Fruit fly (Drosophila melanogaster) whole organism, embryonic: ENCODE results near the gene Btnd.

ENCODE experiments used
- Awh ChIP-seq: fragments of 200-800 bp; sonication (Bioruptor generic); IDR thresholded peaks from 2 replicates; pipeline ENCODE4, ENCODE4 v1.3.6; 2022; ENCODE audit warnings: missing biosample characterization, missing genetic modification characterization
- CG10147 ChIP-seq: fragments of 200-800 bp; sonication (Bioruptor generic); optimal IDR thresholded peaks from 2 replicates; lab custom pipeline; 2019; ENCODE audit warnings: missing biosample characterization, mild to moderate bottlenecking, missing genetic modification characterization, moderate library complexity
- CG10274 ChIP-seq: fragments of 200-800 bp; sonication (Bioruptor generic); optimal IDR thresholded peaks from 3 replicates; lab custom pipeline; 2017; ENCODE audit warnings: missing biosample characterization, mild to moderate bottlenecking, missing genetic modification characterization
- CG10543 ChIP-seq: fragments of 200-800 bp; sonication (Bioruptor generic); optimal IDR thresholded peaks from 3 replicates; lab custom pipeline; 2017; ENCODE audit warnings: missing biosample characterization, mild to moderate bottlenecking, missing genetic modification characterization, moderate library complexity
- CG10565 ChIP-seq: fragments of 200-800 bp; sonication (Bioruptor generic); optimal IDR thresholded peaks from 3 replicates; lab custom pipeline; 2016; ENCODE audit warnings: missing biosample characterization, mild to moderate bottlenecking, missing genetic modification characterization
- CG12942 ChIP-seq: fragments of 200-800 bp; sonication (Bioruptor generic); optimal IDR thresholded peaks from 3 replicates; lab custom pipeline; 2016; ENCODE audit warnings: missing biosample characterization, missing genetic modification characterization
- CG13296 ChIP-seq: fragments of 200-800 bp; sonication (Bioruptor generic); optimal IDR thresholded peaks from 3 replicates; lab custom pipeline; 2018; ENCODE audit warnings: missing biosample characterization, mild to moderate bottlenecking, missing genetic modification characterization
- CG14667 ChIP-seq: fragments of 200-800 bp; sonication (Bioruptor generic); IDR thresholded peaks from 2 replicates; pipeline ENCODE4 v1.3.6; 2022; ENCODE audit warnings: missing biosample characterization, missing genetic modification characterization
- CG15479 ChIP-seq: fragments of 200-800 bp; sonication (Bioruptor generic); optimal IDR thresholded peaks from 3 replicates; lab custom pipeline; 2019; ENCODE audit warnings: missing biosample characterization, mild to moderate bottlenecking, missing genetic modification characterization, moderate library complexity
- CG1602 ChIP-seq: fragments of 200-800 bp; sonication (Bioruptor generic); optimal IDR thresholded peaks from 3 replicates; lab custom pipeline; 2016; ENCODE audit warnings: missing biosample characterization, missing genetic modification characterization
- CG1603 ChIP-seq: fragments of 200-800 bp; sonication (Bioruptor generic); optimal IDR thresholded peaks from 2 replicates; lab custom pipeline; 2019; ENCODE audit warnings: missing biosample characterization, mild to moderate bottlenecking, missing genetic modification characterization, moderate library complexity
- CG17328 ChIP-seq: fragments of 200-800 bp; sonication (Bioruptor generic); IDR thresholded peaks from 2 replicates; pipeline ENCODE4 v1.3.6; 2022; ENCODE audit warnings: missing biosample characterization, missing genetic modification characterization
- CG17361 ChIP-seq: fragments of 200-800 bp; sonication (Bioruptor generic); IDR thresholded peaks from 3 replicates; pipeline ENCODE4 v1.3.6; 2022; ENCODE audit warnings: missing biosample characterization, missing genetic modification characterization
- CG18599 ChIP-seq: fragments of 200-800 bp; sonication (Bioruptor generic); optimal IDR thresholded peaks from 3 replicates; lab custom pipeline; 2017; ENCODE audit warnings: missing biosample characterization, missing genetic modification characterization, mild to moderate bottlenecking, moderate library complexity, missing genetic modification reagents
- CG2875 ChIP-seq: fragments of 200-800 bp; sonication (Bioruptor generic); optimal IDR thresholded peaks from 2 replicates; lab custom pipeline; 2017; ENCODE audit warnings: missing biosample characterization, mild to moderate bottlenecking, missing genetic modification characterization, missing genetic modification reagents
- CG30020 ChIP-seq: fragments of 200-800 bp; optimal IDR thresholded peaks from 2 replicates; lab custom pipeline; 2019; ENCODE audit warnings: missing biosample characterization, mild to moderate bottlenecking, missing genetic modification characterization, moderate library complexity
- CG31441 ChIP-seq: fragments of 200-800 bp; sonication (Bioruptor generic); IDR thresholded peaks from 2 replicates; pipeline ENCODE4 v1.3.6; 2022; ENCODE audit warnings: missing biosample characterization, missing genetic modification characterization
- CG3163 ChIP-seq: fragments of 200-800 bp; sonication (Bioruptor generic); optimal IDR thresholded peaks from 3 replicates; lab custom pipeline; 2016; ENCODE audit warnings: missing biosample characterization, missing genetic modification characterization
- CG32767 ChIP-seq: fragments of 200-800 bp; sonication (Bioruptor generic); IDR thresholded peaks from 2 replicates; pipeline ENCODE4 v1.3.6; 2022; ENCODE audit warnings: missing biosample characterization, missing genetic modification characterization
- CG3281 ChIP-seq: fragments of 200-800 bp; sonication (Bioruptor generic); optimal IDR thresholded peaks from 3 replicates; lab custom pipeline; 2017; ENCODE audit warnings: missing biosample characterization, mild to moderate bottlenecking, missing genetic modification characterization
- CG3726 ChIP-seq: fragments of 200-800 bp; sonication (Bioruptor generic); IDR thresholded peaks from 3 replicates; pipeline ENCODE4, ENCODE4 v1.3.6; 2022; ENCODE audit warnings: missing biosample characterization, missing genetic modification characterization
- CG42726 ChIP-seq: fragments of 200-800 bp; sonication (Bioruptor generic); IDR thresholded peaks from 2 replicates; pipeline ENCODE4 v1.3.6; 2022; ENCODE audit warnings: missing biosample characterization, missing genetic modification characterization; ENCODE audit not compliant: partially characterized antibody
- CG4328 ChIP-seq: fragments of 200-800 bp; sonication (Bioruptor generic); optimal IDR thresholded peaks from 3 replicates; lab custom pipeline; 2017; ENCODE audit warnings: missing biosample characterization, missing genetic modification reagents, missing genetic modification characterization
- CG6791 ChIP-seq: fragments of 200-800 bp; sonication (Bioruptor generic); IDR thresholded peaks from 3 replicates; pipeline ENCODE4 v1.3.6; 2022; ENCODE audit warnings: missing biosample characterization, missing genetic modification characterization; ENCODE audit not compliant: partially characterized antibody
- CG6813 ChIP-seq: fragments of 200-800 bp; sonication (Bioruptor generic); optimal IDR thresholded peaks from 2 replicates; lab custom pipeline; 2017; ENCODE audit warnings: missing biosample characterization, missing genetic modification characterization, mild to moderate bottlenecking, moderate library complexity, missing genetic modification reagents
- CG7372 ChIP-seq: fragments of 200-800 bp; sonication (Bioruptor generic); IDR thresholded peaks from 2 replicates; pipeline ENCODE4 v1.3.6; 2022; ENCODE audit warnings: missing biosample characterization, missing genetic modification characterization
- CG7745 ChIP-seq: fragments of 200-800 bp; sonication (Bioruptor generic); optimal IDR thresholded peaks from 2 replicates; lab custom pipeline; 2018; ENCODE audit warnings: missing biosample characterization, mild to moderate bottlenecking, missing genetic modification characterization, moderate library complexity
- CG8089 ChIP-seq: fragments of 200-800 bp; sonication (Bioruptor generic); optimal IDR thresholded peaks from 3 replicates; lab custom pipeline; 2016; ENCODE audit warnings: missing biosample characterization, missing genetic modification characterization
- CG9797 ChIP-seq: fragments of 200-800 bp; sonication (Bioruptor generic); optimal IDR thresholded peaks from 3 replicates; lab custom pipeline; 2018; ENCODE audit warnings: missing biosample characterization, mild to moderate bottlenecking, missing genetic modification characterization
- Dad ChIP-seq: fragments of 200-800 bp; sonication (Bioruptor generic); optimal IDR thresholded peaks from 3 replicates; lab custom pipeline; 2016; ENCODE audit warnings: missing biosample characterization, missing genetic modification characterization
- Dek ChIP-seq: fragments of 200-800 bp; sonication (Bioruptor generic); optimal IDR thresholded peaks from 3 replicates; lab custom pipeline; 2019; ENCODE audit warnings: missing biosample characterization, mild to moderate bottlenecking, missing genetic modification characterization, moderate library complexity
- Dfd ChIP-seq, 2 experiments: fragments of >200 bp; optimal IDR thresholded peaks; 2 replicates each; lab custom pipeline; 2017; ENCODE audit warnings: missing biosample characterization in 2 of 2, missing genetic modification characterization in 2 of 2
- Dref ChIP-seq: fragments of 200-800 bp; sonication (Bioruptor generic); IDR thresholded peaks from 2 replicates; pipeline ENCODE4 v1.3.6; 2022; ENCODE audit warnings: missing biosample characterization, missing genetic modification characterization
- Fer1 ChIP-seq: fragments of 200-800 bp; sonication (Bioruptor generic); optimal IDR thresholded peaks from 2 replicates; lab custom pipeline; 2017; ENCODE audit warnings: missing biosample characterization, mild to moderate bottlenecking, missing genetic modification characterization
- Hey ChIP-seq: fragments of 200-800 bp; sonication (Bioruptor generic); optimal IDR thresholded peaks from 3 replicates; lab custom pipeline; 2018; ENCODE audit warnings: missing biosample characterization, mild to moderate bottlenecking, missing genetic modification characterization
- Lhr ChIP-seq: fragments of 200-800 bp; sonication (Bioruptor generic); optimal IDR thresholded peaks from 3 replicates; lab custom pipeline; 2017; ENCODE audit warnings: mild to moderate bottlenecking, missing biosample characterization, missing genetic modification reagents, missing genetic modification characterization
- Sox102F ChIP-seq: fragments of 200-800 bp; sonication (Bioruptor generic); optimal IDR thresholded peaks from 2 replicates; lab custom pipeline; 2018; ENCODE audit warnings: missing biosample characterization, mild to moderate bottlenecking, missing genetic modification characterization, moderate library complexity
- Ssrp ChIP-seq: fragments of 200-800 bp; sonication (Bioruptor generic); optimal IDR thresholded peaks from 2 replicates; lab custom pipeline; 2018; ENCODE audit warnings: missing biosample characterization, mild to moderate bottlenecking, missing genetic modification characterization, moderate library complexity
- Taf1 ChIP-seq: fragments of 200-800 bp; sonication (Bioruptor generic); IDR thresholded peaks from 2 replicates; pipeline ENCODE4 v1.3.6; 2022; ENCODE audit warnings: missing biosample characterization, missing genetic modification characterization
- bowl ChIP-seq: fragments of 200-800 bp; sonication (Bioruptor generic); IDR thresholded peaks from 2 replicates; pipeline ENCODE4 v1.3.6; 2022; ENCODE audit warnings: missing biosample characterization, missing genetic modification characterization
- chn ChIP-seq: fragments of 200-800 bp; sonication (Bioruptor generic); optimal IDR thresholded peaks from 2 replicates; lab custom pipeline; 2016; ENCODE audit warnings: missing biosample characterization, missing genetic modification characterization
- corto ChIP-seq: fragments of 200-800 bp; sonication (Bioruptor generic); optimal IDR thresholded peaks from 2 replicates; lab custom pipeline; 2016; ENCODE audit warnings: missing biosample characterization, mild to moderate bottlenecking, missing genetic modification characterization, moderate library complexity
- fd3F ChIP-seq: fragments of 200-800 bp; sonication (Bioruptor generic); optimal IDR thresholded peaks from 2 replicates; lab custom pipeline; 2018; ENCODE audit warnings: missing biosample characterization, mild to moderate bottlenecking, missing genetic modification characterization, moderate library complexity
- hth ChIP-seq: fragments of >200 bp; optimal IDR thresholded peaks from 2 replicates; lab custom pipeline; 2017; ENCODE audit warnings: inconsistent platforms
- mam ChIP-seq: fragments of 200-800 bp; sonication (Bioruptor generic); optimal IDR thresholded peaks from 3 replicates; lab custom pipeline; 2016; ENCODE audit warnings: missing biosample characterization, missing genetic modification characterization
- mld ChIP-seq: fragments of 200-800 bp; sonication (Bioruptor generic); IDR thresholded peaks from 3 replicates; pipeline ENCODE4 v1.3.6; 2022; ENCODE audit warnings: missing biosample characterization, missing genetic modification characterization; ENCODE audit not compliant: partially characterized antibody
- nmo ChIP-seq: fragments of 200-800 bp; sonication (Bioruptor generic); optimal IDR thresholded peaks from 2 replicates; lab custom pipeline; 2018; ENCODE audit warnings: missing biosample characterization, mild to moderate bottlenecking, missing genetic modification characterization, moderate library complexity
- peb ChIP-seq: fragments of 200-800 bp; sonication (Bioruptor generic); IDR thresholded peaks from 2 replicates; pipeline ENCODE4 v1.3.6; 2022; ENCODE audit warnings: missing biosample characterization, missing genetic modification characterization
- pros ChIP-seq: fragments of 200-800 bp; sonication (Bioruptor generic); optimal IDR thresholded peaks from 3 replicates; lab custom pipeline; 2019; ENCODE audit warnings: missing biosample characterization, mild to moderate bottlenecking, missing genetic modification characterization, moderate library complexity
- slou ChIP-seq: fragments of 200-800 bp; sonication (Bioruptor generic); optimal IDR thresholded peaks from 3 replicates; lab custom pipeline; 2016; ENCODE audit warnings: missing biosample characterization, missing genetic modification characterization
- sr ChIP-seq: fragments of 200-800 bp; sonication (Bioruptor generic); IDR thresholded peaks from 3 replicates; pipeline ENCODE4 v1.3.6; 2022; ENCODE audit warnings: missing biosample characterization, missing genetic modification characterization
- ssp ChIP-seq: fragments of 200-800 bp; sonication (Bioruptor generic); IDR thresholded peaks from 2 replicates; pipeline ENCODE4 v1.3.6; 2022; ENCODE audit warnings: missing biosample characterization, missing genetic modification characterization

The Btnd gene

dm6 chrX:6253701-6254100 is 34.6 kb upstream of the Btnd start (continued):
- no peak for TF ChIP-seq sr (GFP tag; lab: Robert Waterston, UW)
- peak; percentile 0 for TF ChIP-seq Fer1 (GFP tag; lab: Kevin White, UChicago)
- TF ChIP-seq mld, result no peak
- no peak for TF ChIP-seq slou
- TF ChIP-seq CG30020, result no peak
- TF ChIP-seq hth, result no peak
- TF ChIP-seq CG4328 (GFP tag; lab: Kevin White, UChicago), result no peak
- TF ChIP-seq corto (GFP tag; lab: Kevin White, UChicago), result no peak
- no peak for TF ChIP-seq CG15479 (GFP tag; lab: Kevin White, UChicago)
- no peak for TF ChIP-seq CG1602
- no peak for TF ChIP-seq CG14667 (GFP tag; lab: Robert Waterston, UW)
- TF ChIP-seq fd3F, result peak; percentile 16
- no peak for TF ChIP-seq CG32767 (GFP tag; lab: Robert Waterston, UW)
- peak; percentile 16 for TF ChIP-seq CG10543 (GFP tag; lab: Kevin White, UChicago)
- no peak for TF ChIP-seq Taf1
- TF ChIP-seq CG31441, result no peak
- no peak for TF ChIP-seq Lhr (GFP tag; lab: Kevin White, UChicago)
- peak; percentile 5 for TF ChIP-seq CG3281
- TF ChIP-seq CG3163 (GFP tag; lab: Kevin White, UChicago), result no peak
- no peak for TF ChIP-seq CG1603 (tag; lab: Kevin White, UChicago)
- TF ChIP-seq CG7745, result no peak
- TF ChIP-seq Sox102F (GFP tag; lab: Kevin White, UChicago), result peak; percentile 12
- TF ChIP-seq Dref (GFP tag; lab: Robert Waterston, UW), result no peak
- TF ChIP-seq CG10565, result no peak
- TF ChIP-seq CG9797 (GFP tag; lab: Kevin White, UChicago), result no peak
- TF ChIP-seq CG2875 (GFP tag; lab: Kevin White, UChicago), result peak; percentile 6
- no peak for TF ChIP-seq chn
- no peak for TF ChIP-seq CG18599
- no peak for TF ChIP-seq CG3726 (GFP tag; lab: Robert Waterston, UW)
- TF ChIP-seq CG17328, result no peak
- no peak for TF ChIP-seq pros (GFP tag; lab: Kevin White, UChicago)
- TF ChIP-seq Awh (GFP tag; lab: Robert Waterston, UW), result no peak
- TF ChIP-seq CG6813 (GFP tag; lab: Kevin White, UChicago), result peak; percentile 8
- no peak for TF ChIP-seq CG10274 (GFP tag; lab: Kevin White, UChicago)
- no peak for TF ChIP-seq Ssrp (tag; lab: Kevin White, UChicago)
- no peak for TF ChIP-seq CG42726 (GFP tag; lab: Robert Waterston, UW)
- TF ChIP-seq mam (GFP tag; lab: Kevin White, UChicago), result no peak
- no peak for TF ChIP-seq Dad (GFP tag; lab: Kevin White, UChicago)
- TF ChIP-seq bowl (GFP tag; lab: Robert Waterston, UW), result no peak
- no peak for TF ChIP-seq Hey (tag; lab: Kevin White, UChicago)
- no peak for TF ChIP-seq CG7372 (GFP tag; lab: Robert Waterston, UW)
- no peak for TF ChIP-seq CG8089
- TF ChIP-seq Dek (tag; lab: Kevin White, UChicago), result no peak
- no peak for TF ChIP-seq nmo
- TF ChIP-seq CG12942, result no peak
- TF ChIP-seq peb, result no peak
- TF ChIP-seq Dfd (GFP tag; optimal IDR thresholded peaks at IDR 0.05; lab: Kevin White, UChicago), result no peak
- TF ChIP-seq CG17361, result no peak; the same call in 2 of the 3 replicates
- TF ChIP-seq CG10147 (GFP tag; lab: Kevin White, UChicago), result no peak
- no peak for TF ChIP-seq ssp
- TF ChIP-seq CG13296 (GFP tag; lab: Kevin White, UChicago), result peak; percentile 13
- no peak for TF ChIP-seq CG6791 (GFP tag; lab: Robert Waterston, UW)
